Fruit fly (Drosophila melanogaster): ENCODE results near the gene dpr2.

Gene dpr2

DNA sequence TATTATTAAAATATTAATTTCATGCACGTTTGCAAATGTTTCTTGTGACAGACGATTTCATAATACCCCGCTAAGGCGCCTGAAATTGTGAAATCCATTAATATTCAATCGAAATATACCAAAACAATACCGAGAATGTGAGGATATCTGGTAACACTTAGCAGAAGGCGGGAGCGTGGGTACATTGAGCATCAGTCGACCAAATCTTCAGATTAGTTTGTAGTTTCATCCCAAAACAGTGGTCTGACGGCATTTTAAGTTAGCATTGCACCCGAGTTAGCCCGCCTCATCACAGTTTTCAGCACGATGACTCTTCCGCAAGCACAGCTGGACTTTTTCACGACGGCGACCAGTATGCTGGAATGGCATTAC is 40.7 kb upstream of the dpr2 start, which contains the start of gene Nup154:
Nup154 (plus strand) TSS at position 147 of the 372 bp plus-strand sequence.
- no peak for TF ChIP-seq fru (GFP tag; optimal IDR thresholded peaks at IDR 0.05)
- no peak for TF ChIP-seq tai (GFP tag; optimal IDR thresholded peaks at IDR 0.05)
- TF ChIP-seq Myc (optimal IDR thresholded peaks at IDR 0.05) = no peak
- TF ChIP-seq foxo (GFP tag; optimal IDR thresholded peaks at IDR 0.05) = no peak
- TF ChIP-seq Dif (GFP tag; optimal IDR thresholded peaks at IDR 0.05; ENCODE audit: partially characterized antibody) = no peak
- no peak for TF ChIP-seq jim (GFP tag; optimal IDR thresholded peaks at IDR 0.05)
- no peak for TF ChIP-seq dmrt93B (GFP tag; optimal IDR thresholded peaks at IDR 0.05)
- TF ChIP-seq pan (optimal IDR thresholded peaks at IDR 0.05) = no peak
- no peak for TF ChIP-seq Hr83 (GFP tag; optimal IDR thresholded peaks at IDR 0.05; ENCODE audit: poor library complexity, severe bottlenecking)
- TF ChIP-seq dl (GFP tag; optimal IDR thresholded peaks at IDR 0.05; ENCODE audit: insufficient read depth in 1 of 2, partially characterized antibody in 2 of 2) = no peak
- no peak for TF ChIP-seq lola (GFP tag; optimal IDR thresholded peaks at IDR 0.05)

DNA sequence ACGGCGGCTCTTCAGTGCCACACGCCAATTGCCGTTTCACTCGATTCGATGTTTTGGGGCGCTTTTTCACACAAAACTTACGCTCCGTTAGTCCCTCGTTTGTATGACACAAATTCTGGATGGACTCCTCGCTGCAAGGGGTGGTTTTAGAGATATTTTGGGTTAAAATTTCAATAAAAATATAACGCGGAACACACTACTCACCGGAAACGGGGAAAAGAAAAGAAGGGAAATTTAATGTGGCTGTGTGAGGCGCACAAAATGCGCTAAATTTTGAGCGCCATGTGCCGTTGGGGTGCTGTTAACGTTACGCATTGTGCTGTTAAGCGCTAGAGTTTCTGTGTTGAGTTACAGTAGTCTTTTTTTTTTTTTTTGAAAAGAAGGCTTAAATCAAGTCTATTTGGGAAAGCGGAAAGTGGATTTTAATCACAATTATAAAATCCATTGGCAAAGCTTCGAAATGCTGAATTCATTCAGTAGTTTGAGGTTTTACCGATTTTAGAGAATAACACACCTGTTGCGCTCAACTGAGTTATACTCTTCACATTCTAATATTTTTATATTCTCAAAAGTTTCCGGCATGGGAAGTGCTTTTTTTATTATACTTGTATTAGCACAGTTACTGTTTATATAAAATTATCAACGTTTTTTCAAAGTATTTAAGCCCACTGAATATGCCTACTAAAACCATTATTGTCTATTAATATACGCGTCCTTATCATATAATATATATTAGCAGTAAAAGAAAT is 40.1 kb upstream of the dpr2 start, which contains the start of gene RpL9:
RpL9 (minus strand) TSS at position 265 of the 749 bp plus-strand sequence.
- TF ChIP-seq CG9705 (GFP tag; optimal IDR thresholded peaks at IDR 0.05) (peak; percentile 52), Jra (GFP tag; optimal IDR thresholded peaks at IDR 0.05) (peak; percentile 19), OdsH (GFP tag; optimal IDR thresholded peaks at IDR 0.05) (peak; percentile 46), fru (GFP tag; optimal IDR thresholded peaks at IDR 0.05) (no peak), ey (GFP tag; optimal IDR thresholded peaks at IDR 0.05) (peak; percentile 4), br (GFP tag; optimal IDR thresholded peaks at IDR 0.05) (peak; percentile 61), foxo (GFP tag; optimal IDR thresholded peaks at IDR 0.05) (no peak), Sp1 (GFP tag; optimal IDR thresholded peaks at IDR 0.05) (peak; percentile 80), dsf (GFP tag; optimal IDR thresholded peaks at IDR 0.05; ENCODE audit: borderline replicate concordance) (no peak), h (GFP tag; optimal IDR thresholded peaks at IDR 0.05) (peak; percentile 62), Myc (optimal IDR thresholded peaks at IDR 0.05) (peak; percentile 59), psq (GFP tag; optimal IDR thresholded peaks at IDR 0.05) (peak; percentile 32), Hnf4 (GFP tag; optimal IDR thresholded peaks at IDR 0.05) (peak; percentile 22), Mio (GFP tag; optimal IDR thresholded peaks at IDR 0.05) (no peak), GATAd (GFP tag; optimal IDR thresholded peaks at IDR 0.05) (no peak), dmrt93B (GFP tag; optimal IDR thresholded peaks at IDR 0.05) (peak; percentile 60), woc (GFP tag; optimal IDR thresholded peaks at IDR 0.05) (no peak), Hr83 (GFP tag; optimal IDR thresholded peaks at IDR 0.05; ENCODE audit: poor library complexity, severe bottlenecking) (peak; percentile 87)

DNA sequence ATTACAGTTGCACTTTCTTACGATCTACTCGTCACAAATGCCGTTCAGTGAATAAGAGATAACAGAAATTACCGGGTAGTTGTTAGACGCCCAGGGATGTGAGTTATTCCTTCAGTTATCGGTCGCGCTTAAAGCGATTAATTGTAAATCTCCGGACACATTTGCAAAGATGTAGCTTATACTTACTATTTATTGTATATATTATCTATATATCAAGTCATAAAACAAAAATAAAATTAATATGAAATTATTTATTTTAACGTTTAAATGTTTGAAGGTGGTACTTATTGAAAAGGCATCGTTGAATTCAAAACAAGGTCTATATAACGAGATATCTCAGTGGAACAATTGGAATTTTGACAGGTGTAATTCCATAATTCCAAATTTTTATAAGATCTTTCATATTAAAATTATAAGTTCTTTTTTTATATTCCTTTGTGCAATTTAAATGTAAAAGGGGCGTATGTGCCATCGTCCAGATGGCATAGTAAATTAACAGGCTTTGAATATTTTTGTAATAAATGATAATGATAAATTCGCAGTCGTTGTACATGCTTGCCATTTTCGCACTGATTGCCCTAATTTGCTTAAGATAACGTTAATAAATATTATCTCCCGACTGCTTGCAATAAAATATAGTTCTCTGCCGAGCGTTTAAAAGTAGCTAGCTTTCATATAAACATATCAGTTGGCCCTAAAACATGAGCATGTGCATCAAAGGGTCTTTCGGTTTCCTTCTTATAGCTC is 37.6 kb upstream of the dpr2 start, which contains the start of the genes aub and lectin-33A:
aub (minus strand) TSS at position 101 of the 747 bp plus-strand sequence.
lectin-33A (plus strand) TSS at position 697 of the 747 bp plus-strand sequence.
- no peak for TF ChIP-seq Vsx2 (GFP tag; optimal IDR thresholded peaks at IDR 0.05; ENCODE audit: partially characterized antibody)
- no peak for TF ChIP-seq Dif (GFP tag; optimal IDR thresholded peaks at IDR 0.05; ENCODE audit: partially characterized antibody)

DNA sequence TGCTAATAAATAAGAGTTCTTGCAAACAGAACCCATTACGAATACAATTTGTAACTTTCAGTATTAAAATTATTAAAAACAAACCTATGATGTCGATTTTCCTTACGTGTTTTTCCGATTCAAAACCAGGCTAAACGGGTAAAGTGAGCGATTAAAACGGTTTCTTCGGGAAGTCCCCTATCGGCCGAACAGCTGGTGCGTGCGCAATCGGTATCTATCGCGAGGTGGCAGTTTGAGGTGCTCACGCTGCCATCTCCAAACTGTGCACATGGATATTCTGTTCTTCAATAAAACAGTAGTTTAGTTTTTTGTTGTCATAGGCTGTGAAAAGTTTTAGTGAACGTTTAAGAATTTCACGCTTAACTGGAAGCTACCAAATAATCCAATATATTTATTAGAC is 25.2 kb upstream of the dpr2 start, which contains the start of gene TTLL4A:
TTLL4A (plus strand) TSS at position 240 of the 400 bp plus-strand sequence.
- TF ChIP-seq Hnf4 (GFP tag; optimal IDR thresholded peaks at IDR 0.05) (peak; percentile 68), fru (GFP tag; optimal IDR thresholded peaks at IDR 0.05) (no peak), sage (GFP tag; optimal IDR thresholded peaks at IDR 0.05) (peak; percentile 18), Hr83 (GFP tag; optimal IDR thresholded peaks at IDR 0.05; ENCODE audit: poor library complexity, severe bottlenecking) (peak; percentile 68), pan (optimal IDR thresholded peaks at IDR 0.05) (no peak), tai (GFP tag; optimal IDR thresholded peaks at IDR 0.05) (peak; percentile 57), Mio (GFP tag; optimal IDR thresholded peaks at IDR 0.05) (no peak), Hr78 (GFP tag; optimal IDR thresholded peaks at IDR 0.05) (no peak), br (GFP tag; optimal IDR thresholded peaks at IDR 0.05) (no peak), Jra (GFP tag; optimal IDR thresholded peaks at IDR 0.05) (no peak), foxo (GFP tag; optimal IDR thresholded peaks at IDR 0.05) (no peak), CG9705 (GFP tag; optimal IDR thresholded peaks at IDR 0.05) (no peak), dsf (GFP tag; optimal IDR thresholded peaks at IDR 0.05; ENCODE audit: borderline replicate concordance) (no peak), psq (GFP tag; optimal IDR thresholded peaks at IDR 0.05) (no peak), N (GFP tag; optimal IDR thresholded peaks at IDR 0.05) (no peak), Rel (GFP tag; optimal IDR thresholded peaks at IDR 0.05) (no peak), Rel (tag; optimal IDR thresholded peaks at IDR 0.05) (peak; percentile 100), Abd-B (GFP tag; optimal IDR thresholded peaks at IDR 0.05) (no peak), Vsx2 (GFP tag; optimal IDR thresholded peaks at IDR 0.05; ENCODE audit: partially characterized antibody) (no peak), usp (GFP tag; optimal IDR thresholded peaks at IDR 0.05) (no peak), Dfd (GFP tag; optimal IDR thresholded peaks at IDR 0.05) (no peak), brk (GFP tag; optimal IDR thresholded peaks at IDR 0.05) (peak; percentile 58), OdsH (GFP tag; optimal IDR thresholded peaks at IDR 0.05) (no peak), jim (GFP tag; optimal IDR thresholded peaks at IDR 0.05) (no peak), Dif (GFP tag; optimal IDR thresholded peaks at IDR 0.05; ENCODE audit: partially characterized antibody) (no peak), Myc (optimal IDR thresholded peaks at IDR 0.05) (peak; percentile 22), woc (GFP tag; optimal IDR thresholded peaks at IDR 0.05) (peak; percentile 45), dmrt93B (GFP tag; optimal IDR thresholded peaks at IDR 0.05) (no peak), h (GFP tag; optimal IDR thresholded peaks at IDR 0.05) (no peak), HLH106 (tag; optimal IDR thresholded peaks at IDR 0.05) (no peak), sv (GFP tag; optimal IDR thresholded peaks at IDR 0.05) (peak; percentile 17), lola (GFP tag; optimal IDR thresholded peaks at IDR 0.05) (no peak), ey (GFP tag; optimal IDR thresholded peaks at IDR 0.05) (no peak), CrebA (GFP tag; optimal IDR thresholded peaks at IDR 0.05; ENCODE audit: borderline replicate concordance) (no peak)
